Fruit fly (Drosophila melanogaster) S2 (cell line): Measurements from ENCODE around the gene jdp.

Source experiments
- CG8478 ChIP-seq: fragments of >200 bp; optimal IDR thresholded peaks from 2 replicates; lab custom pipeline; 2018
- CTCF ChIP-seq, 2 experiments: fragments of >200 bp; optimal IDR thresholded peaks; 2 replicates each; lab custom pipeline; 2018

DNA sequence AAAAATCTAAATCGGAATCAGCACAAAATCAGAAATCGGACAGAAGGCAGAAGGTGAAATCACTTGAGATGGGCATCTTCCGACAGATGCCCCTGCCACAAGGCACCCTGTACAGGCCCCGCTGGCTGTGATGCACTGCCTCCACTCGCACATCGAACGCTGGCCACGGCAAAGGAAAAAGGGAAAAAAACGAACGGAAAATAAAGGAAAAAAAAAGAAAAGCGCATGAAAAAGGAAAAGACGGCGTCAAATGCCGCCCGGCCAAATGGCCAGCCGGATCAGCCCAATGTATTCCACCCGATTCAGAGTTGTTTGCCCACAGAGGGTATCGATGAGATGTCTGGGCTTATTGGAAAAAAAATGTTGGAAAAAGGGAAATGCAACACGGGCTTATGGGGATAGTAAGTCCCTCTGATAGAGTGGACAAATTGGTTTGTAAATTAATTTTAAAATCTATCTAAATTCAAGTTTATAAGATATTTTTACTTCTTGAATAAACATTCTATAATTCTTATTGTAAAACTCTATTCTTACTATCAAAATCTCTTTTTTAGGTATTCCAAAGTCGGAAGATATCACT is 4.4 kb upstream of the jdp start:
- no peak for TF ChIP-seq CTCF (optimal IDR thresholded peaks at IDR 0.05; lab: Kevin White, UChicago)
- TF ChIP-seq CG8478 (lab: Kevin White, UChicago), result no peak
